Worm (Caenorhabditis elegans) whole organism, early embryonic: ENCODE measurements around the gene sru-19.

Experiments
- ceh-36 ChIP-seq: sonication (generic microtip); optimal IDR thresholded peaks from 2 replicates; lab custom pipeline; 2016; ENCODE audit warnings: missing genetic modification characterization, inconsistent platforms, missing compliant biosample characterization
- hmbx-1 ChIP-seq: sonication (generic microtip); optimal IDR thresholded peaks from 2 replicates; lab custom pipeline; 2016; ENCODE audit warnings: mild to moderate bottlenecking, missing genetic modification characterization, missing compliant biosample characterization

ce11 chrIV:12456613-12457012, 41.7 kb upstream of the sru-19 start, which contains the start of gene C25G4.7:
- TF ChIP-seq hmbx-1 (tag; lab: Kevin White, UChicago) (no peak), ceh-36 (no peak)
